Worm (Caenorhabditis elegans): Measurements from ENCODE around the gene C17C3.3.

- TF ChIP-seq ceh-82 (tag; optimal IDR thresholded peaks at IDR 0.05) (no peak), nhr-67 (tag; optimal IDR thresholded peaks at IDR 0.05) (no peak), sea-2 (GFP tag; optimal IDR thresholded peaks at IDR 0.05) (no peak), snpc-4 (tag; optimal IDR thresholded peaks at IDR 0.05) (no peak), aly-2 (tag; optimal IDR thresholded peaks at IDR 0.05) (no peak), daf-12 (tag; optimal IDR thresholded peaks at IDR 0.05) (no peak), jun-1 (tag; optimal IDR thresholded peaks at IDR 0.05) (no peak), zag-1 (tag; optimal IDR thresholded peaks at IDR 0.05) (no peak), unc-39 (tag; optimal IDR thresholded peaks at IDR 0.05) (no peak), ceh-9 (tag; optimal IDR thresholded peaks at IDR 0.05) (no peak), hmg-11 (tag; optimal IDR thresholded peaks at IDR 0.05) (no peak), fos-1 (tag; optimal IDR thresholded peaks at IDR 0.05) (no peak), nhr-237 (tag; optimal IDR thresholded peaks at IDR 0.05) (no peak), ztf-11 (tag; optimal IDR thresholded peaks at IDR 0.05) (no peak)
Measured at ce11 chrII:5604441-5604840, 42.9 kb downstream of the C17C3.3 start.

Measured in whole organism, L3 larva.